Worm (Caenorhabditis elegans) whole organism, L3 larva: ENCODE data around the gene C09G9.3.

ENCODE experiments used
- R02D3.7 ChIP-seq: fragments of 150-350 bp; optimal IDR thresholded peaks from 2 replicates; lab custom pipeline; 2014; ENCODE audit warnings: missing biosample characterization, missing genetic modification characterization
- ZK546.5 ChIP-seq: sonication (generic microtip); optimal IDR thresholded peaks from 2 replicates; lab custom pipeline; 2017; ENCODE audit warnings: missing biosample characterization, missing genetic modification characterization
- ceh-16 ChIP-seq: sonication (generic microtip); optimal IDR thresholded peaks from 2 replicates; lab custom pipeline; 2017; ENCODE audit warnings: missing biosample characterization, missing genetic modification characterization
- ceh-28 ChIP-seq: fragments of 150-350 bp; optimal IDR thresholded peaks from 2 replicates; lab custom pipeline; 2014; ENCODE audit warnings: missing biosample characterization, missing genetic modification reagents, missing genetic modification characterization
- ceh-82 ChIP-seq: fragments of 150-350 bp; optimal IDR thresholded peaks from 2 replicates; lab custom pipeline; 2014; ENCODE audit warnings: missing biosample characterization, missing genetic modification characterization
- ceh-9 ChIP-seq: sonication (generic microtip); optimal IDR thresholded peaks from 2 replicates; lab custom pipeline; 2018; ENCODE audit warnings: missing biosample characterization, missing genetic modification characterization
- egl-5 ChIP-seq: fragments of 150-350 bp; optimal IDR thresholded peaks from 2 replicates; lab custom pipeline; 2017; ENCODE audit warnings: missing biosample characterization, missing genetic modification reagents, missing genetic modification characterization, inconsistent platforms
- elt-2 ChIP-seq: sonication (generic microtip); optimal IDR thresholded peaks from 2 replicates; lab custom pipeline; 2016; ENCODE audit warnings: missing genetic modification reagents, mild to moderate bottlenecking, missing genetic modification characterization, missing compliant biosample characterization
- elt-3 ChIP-seq, 3 experiments: fragments of 150-350 bp in 1 of 3; sonication (generic microtip) in 2 of 3; optimal IDR thresholded peaks; 2 replicates in 2 of 3; 4 replicates in 1 of 3; lab custom pipeline; 2014 to 2017; ENCODE audit warnings: missing biosample characterization in 3 of 3, missing genetic modification characterization in 3 of 3
- fkh-10 ChIP-seq: sonication (generic microtip); optimal IDR thresholded peaks from 2 replicates; lab custom pipeline; 2017; ENCODE audit warnings: missing biosample characterization, missing genetic modification reagents, missing genetic modification characterization
- fkh-2 ChIP-seq: fragments of 150-350 bp; optimal IDR thresholded peaks from 2 replicates; lab custom pipeline; 2014; ENCODE audit warnings: missing biosample characterization, missing genetic modification reagents, missing genetic modification characterization
- fos-1 ChIP-seq: fragments of 150-350 bp; optimal IDR thresholded peaks from 2 replicates; lab custom pipeline; 2014; ENCODE audit warnings: missing biosample characterization, missing genetic modification characterization
- jun-1 ChIP-seq: fragments of 150-350 bp; optimal IDR thresholded peaks from 2 replicates; lab custom pipeline; 2014; ENCODE audit warnings: missing biosample characterization, missing genetic modification reagents, missing genetic modification characterization
- lin-15B ChIP-seq: fragments of 150-350 bp; optimal IDR thresholded peaks from 2 replicates; lab custom pipeline; 2014; ENCODE audit warnings: missing biosample characterization, missing genetic modification characterization
- lin-39 ChIP-seq: fragments of 150-350 bp; optimal IDR thresholded peaks from 2 replicates; lab custom pipeline; 2018; ENCODE audit warnings: missing biosample characterization, missing genetic modification reagents, missing genetic modification characterization
- lsy-12 ChIP-seq: sonication (generic microtip); optimal IDR thresholded peaks from 2 replicates; lab custom pipeline; 2016; ENCODE audit warnings: mild to moderate bottlenecking, missing genetic modification characterization, missing compliant biosample characterization
- mdl-1 ChIP-seq: fragments of 150-350 bp; optimal IDR thresholded peaks from 2 replicates; lab custom pipeline; 2014; ENCODE audit warnings: missing biosample characterization, missing genetic modification characterization
- mml-1 ChIP-seq: fragments of 150-350 bp; sonication (generic microtip); optimal IDR thresholded peaks from 3 replicates; lab custom pipeline; 2014; ENCODE audit warnings: missing biosample characterization, missing genetic modification characterization
- nfya-1 ChIP-seq: sonication (generic microtip); optimal IDR thresholded peaks from 2 replicates; lab custom pipeline; 2017; ENCODE audit warnings: missing genetic modification characterization, mild to moderate bottlenecking, missing compliant biosample characterization, antibody characterized with exemption, moderate library complexity; ENCODE audit not compliant: insufficient read depth
- nhr-11 ChIP-seq: fragments of 150-350 bp; optimal IDR thresholded peaks from 2 replicates; lab custom pipeline; 2014; ENCODE audit warnings: missing biosample characterization, missing genetic modification characterization
- nhr-12 ChIP-seq: fragments of 150-350 bp; optimal IDR thresholded peaks from 2 replicates; lab custom pipeline; 2014; ENCODE audit warnings: missing biosample characterization, missing genetic modification characterization
- nhr-23 ChIP-seq: fragments of 150-350 bp; optimal IDR thresholded peaks from 2 replicates; lab custom pipeline; 2014; ENCODE audit warnings: missing biosample characterization, missing genetic modification reagents, missing genetic modification characterization
- nhr-237 ChIP-seq: fragments of 150-350 bp; optimal IDR thresholded peaks from 2 replicates; lab custom pipeline; 2014; ENCODE audit warnings: missing biosample characterization, missing genetic modification characterization
- nhr-25 ChIP-seq: sonication (generic microtip); optimal IDR thresholded peaks from 2 replicates; lab custom pipeline; 2017; ENCODE audit warnings: missing biosample characterization, missing genetic modification characterization
- nhr-28 ChIP-seq: fragments of 150-350 bp; optimal IDR thresholded peaks from 2 replicates; lab custom pipeline; 2014; ENCODE audit warnings: missing biosample characterization, missing genetic modification characterization
- nhr-43 ChIP-seq: sonication (generic microtip); optimal IDR thresholded peaks from 2 replicates; lab custom pipeline; 2016; ENCODE audit warnings: mild to moderate bottlenecking, missing genetic modification characterization, missing compliant biosample characterization; ENCODE audit not compliant: poor library complexity, severe bottlenecking
- nhr-76 ChIP-seq: fragments of 150-350 bp; sonication (generic microtip); optimal IDR thresholded peaks from 5 replicates; lab custom pipeline; 2014; ENCODE audit warnings: missing biosample characterization, missing genetic modification characterization
- nhr-77 ChIP-seq: fragments of 150-350 bp; optimal IDR thresholded peaks from 2 replicates; lab custom pipeline; 2014; ENCODE audit warnings: missing biosample characterization, missing genetic modification characterization
- pha-4 ChIP-seq: fragments of 150-350 bp; optimal IDR thresholded peaks from 2 replicates; lab custom pipeline; 2014; ENCODE audit warnings: missing biosample characterization, missing genetic modification reagents, missing genetic modification characterization
- pqm-1 ChIP-seq: fragments of 150-350 bp; optimal IDR thresholded peaks from 2 replicates; lab custom pipeline; 2017; ENCODE audit warnings: missing biosample characterization, missing genetic modification characterization, inconsistent platforms
- skn-1 ChIP-seq: fragments of 150-350 bp; optimal IDR thresholded peaks from 2 replicates; lab custom pipeline; 2014; ENCODE audit warnings: missing biosample characterization, missing genetic modification characterization
- snpc-4 ChIP-seq: fragments of 150-350 bp; optimal IDR thresholded peaks from 2 replicates; lab custom pipeline; 2014; ENCODE audit warnings: missing biosample characterization, missing genetic modification characterization
- unc-62 ChIP-seq: fragments of 150-350 bp; sonication (generic microtip); optimal IDR thresholded peaks from 4 replicates; lab custom pipeline; 2014; ENCODE audit warnings: missing biosample characterization, missing genetic modification reagents, missing genetic modification characterization
- zag-1 ChIP-seq: fragments of 150-350 bp; optimal IDR thresholded peaks from 2 replicates; lab custom pipeline; 2014; ENCODE audit warnings: missing biosample characterization, missing genetic modification characterization

The C09G9.3 gene

ce11 chrIV:8847918-8848317, 24.9 kb downstream of the C09G9.3 start, which contains the start of gene col-118:
col-118 (plus strand) TSS chrIV:8848218.
- TF ChIP-seq ceh-28 (no peak), snpc-4 (tag; lab: Kevin White, UChicago) (no peak), nfya-1 (tag; lab: Kevin White, UChicago) (no peak), elt-3 (tag; optimal IDR thresholded peaks at IDR 0.05; lab: Kevin White, UChicago) (no peak), ceh-16 (tag; lab: Kevin White, UChicago) (no peak), ceh-9 (no peak), lsy-12 (tag; lab: Kevin White, UChicago) (no peak), R02D3.7 (no peak), pqm-1 (tag; lab: Kevin White, UChicago) (no peak), fos-1 (tag; lab: Kevin White, UChicago) (no peak), zag-1 (tag; lab: Kevin White, UChicago) (no peak), nhr-77 (tag; lab: Kevin White, UChicago) (no peak), fkh-10 (no peak), lin-39 (no peak), skn-1 (tag; lab: Kevin White, UChicago) (no peak), ZK546.5 (tag; lab: Kevin White, UChicago) (no peak), nhr-237 (tag; lab: Kevin White, UChicago) (no peak), ceh-82 (tag; lab: Kevin White, UChicago) (no peak), nhr-28 (tag; lab: Kevin White, UChicago) (no peak), nhr-43 (tag; lab: Kevin White, UChicago) (no peak)

ce11 chrIV:8845922-8846321, 26.9 kb downstream of the C09G9.3 start:
- no peak for TF ChIP-seq ceh-16 (tag; lab: Kevin White, UChicago)
- no peak for TF ChIP-seq ceh-82 (tag; lab: Kevin White, UChicago)
- TF ChIP-seq skn-1 (tag; lab: Kevin White, UChicago): no peak
- TF ChIP-seq lin-39: no peak
- no peak for TF ChIP-seq ceh-28
- TF ChIP-seq mml-1: no peak
- peak; percentile 81 for TF ChIP-seq elt-2 (tag; lab: Kevin White, UChicago)
- TF ChIP-seq lsy-12 (tag; lab: Kevin White, UChicago): no peak
- no peak for TF ChIP-seq zag-1 (tag; lab: Kevin White, UChicago)
- TF ChIP-seq jun-1: peak; percentile 4
- no peak for TF ChIP-seq mdl-1 (tag; lab: Kevin White, UChicago)
- TF ChIP-seq R02D3.7: no peak
- peak; percentile 55 for TF ChIP-seq pqm-1 (tag; lab: Kevin White, UChicago)
- TF ChIP-seq pha-4 (tag; lab: Kevin White, UChicago): peak; percentile 23

ce11 chrIV:8844457-8844856, 28.4 kb downstream of the C09G9.3 start, which contains the start of gene T11B7.2:
T11B7.2 (minus strand) TSS chrIV:8844557.
- no peak for TF ChIP-seq lin-39
- no peak for TF ChIP-seq lsy-12 (tag; lab: Kevin White, UChicago)
- TF ChIP-seq nhr-237 (tag; lab: Kevin White, UChicago): no peak
- no peak for TF ChIP-seq lin-15B (tag; lab: Kevin White, UChicago)
- TF ChIP-seq nhr-77 (tag; lab: Kevin White, UChicago): no peak
- TF ChIP-seq nhr-11 (tag; lab: Kevin White, UChicago): no peak
- TF ChIP-seq fkh-10: no peak
- TF ChIP-seq unc-62: no peak
- TF ChIP-seq mml-1: no peak
- no peak for TF ChIP-seq R02D3.7
- no peak for TF ChIP-seq jun-1
- TF ChIP-seq nhr-12: no peak
- TF ChIP-seq egl-5: no peak
- no peak for TF ChIP-seq ZK546.5 (tag; lab: Kevin White, UChicago)
- no peak for TF ChIP-seq fkh-2 (tag; lab: Kevin White, UChicago)
- no peak for TF ChIP-seq elt-3 (tag; optimal IDR thresholded peaks at IDR 0.05; lab: Kevin White, UChicago)
- no peak for TF ChIP-seq fos-1 (tag; lab: Kevin White, UChicago)
- no peak for TF ChIP-seq mdl-1 (tag; lab: Kevin White, UChicago)
- TF ChIP-seq snpc-4 (tag; lab: Kevin White, UChicago): no peak
- TF ChIP-seq, all 47 proteins: peak for 0

- no peak for TF ChIP-seq pqm-1 (tag; lab: Kevin White, UChicago)
These were observed 32.6 kb downstream of the C09G9.3 start, which contains the start of the genes T28C6.11 and T11B7.1 for ce11 chrIV:8840161-8840765. T28C6.11 (minus strand) TSS chrIV:8840261. T11B7.1 (plus strand) TSS chrIV:8840715.

- TF ChIP-seq ZK546.5 (tag; lab: Kevin White, UChicago) (no peak), elt-3 (tag; optimal IDR thresholded peaks at IDR 0.05; lab: Kevin White, UChicago) (no peak), nhr-23 (tag; lab: Kevin White, UChicago) (peak; percentile 21), lin-15B (tag; lab: Kevin White, UChicago) (peak; percentile 1), lin-39 (no peak), pqm-1 (tag; lab: Kevin White, UChicago) (peak; percentile 88), jun-1 (no peak), mdl-1 (tag; lab: Kevin White, UChicago) (no peak), nhr-25 (tag; lab: Kevin White, UChicago) (peak; percentile 66), nhr-76 (tag; lab: Kevin White, UChicago) (no peak), elt-2 (tag; lab: Kevin White, UChicago) (peak; percentile 45), R02D3.7 (peak; percentile 7), ceh-28 (peak; percentile 38), pha-4 (tag; lab: Kevin White, UChicago) (peak; percentile 89), nfya-1 (tag; lab: Kevin White, UChicago) (no peak)
- TF ChIP-seq, all 47 proteins: peak for 8
These were observed 42.3 kb downstream of the C09G9.3 start, which contains the start of gene T28C6.8 for ce11 chrIV:8830591-8830990. T28C6.8 (minus strand) TSS chrIV:8830727.
